Worm (Caenorhabditis elegans) whole organism, L3 larva: ENCODE results near the gene zfp-1.

ENCODE experiments used
- aly-2 ChIP-seq: fragments of 150-350 bp; optimal IDR thresholded peaks from 2 replicates; lab custom pipeline; 2014; ENCODE audit warnings: missing biosample characterization, missing genetic modification characterization
- elt-1 ChIP-seq: fragments of 150-350 bp; optimal IDR thresholded peaks from 2 replicates; lab custom pipeline; 2014; ENCODE audit warnings: missing biosample characterization, missing genetic modification characterization
- nhr-28 ChIP-seq: fragments of 150-350 bp; optimal IDR thresholded peaks from 2 replicates; lab custom pipeline; 2014; ENCODE audit warnings: missing biosample characterization, missing genetic modification characterization
- pqm-1 ChIP-seq: fragments of 150-350 bp; optimal IDR thresholded peaks from 2 replicates; lab custom pipeline; 2017; ENCODE audit warnings: missing biosample characterization, missing genetic modification characterization, inconsistent platforms

DNA sequence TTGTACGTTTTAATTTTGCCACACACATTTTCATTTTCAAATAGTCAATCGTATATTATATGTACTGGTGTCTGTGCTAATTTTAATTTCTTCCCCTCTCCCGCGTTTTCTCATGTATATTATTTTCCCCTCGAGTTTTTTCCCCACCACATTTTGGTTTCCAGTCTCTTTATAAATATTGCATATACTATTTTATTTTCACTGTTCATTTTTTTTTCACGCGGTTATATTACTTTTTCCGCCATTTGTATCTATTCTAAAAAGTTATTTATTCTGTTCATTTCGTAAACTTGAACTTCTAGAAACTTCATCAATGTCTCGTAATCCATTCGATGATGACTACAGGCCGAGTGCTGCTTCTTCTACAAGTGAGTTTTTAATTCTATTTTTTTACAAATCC is 15.4 kb upstream of the zfp-1 start, which contains the start of gene snap-29:
- no peak for TF ChIP-seq elt-1 (tag; lab: Kevin White, UChicago)
- TF ChIP-seq aly-2: no peak
- TF ChIP-seq nhr-28 (tag; lab: Kevin White, UChicago): no peak
- no peak for TF ChIP-seq pqm-1
